Fruit fly (Drosophila melanogaster): Measurements from ENCODE around the gene smp-30.

Gene smp-30

dm6 chr3R:14721942-14722939 is 28.8 kb downstream of the smp-30 start (continued):
- peak; percentile 66 for TF ChIP-seq B-H1 (GFP tag; IDR thresholded peaks at IDR 0.05)
- no peak for TF ChIP-seq psq (GFP tag; optimal IDR thresholded peaks at IDR 0.05)
- TF ChIP-seq Tbp (GFP tag; optimal IDR thresholded peaks at IDR 0.05) = no peak
- peak; percentile 49; the same call in 1 of the 2 replicates for TF ChIP-seq toy (GFP tag; IDR thresholded peaks at IDR 0.05)
- TF ChIP-seq hkb (optimal IDR thresholded peaks at IDR 0.05) = no peak
- peak; percentile 77 for TF ChIP-seq hkb (GFP tag; IDR thresholded peaks at IDR 0.05)
- TF ChIP-seq Awh (GFP tag; IDR thresholded peaks at IDR 0.05) = no peak
- TF ChIP-seq scrt (GFP tag; optimal IDR thresholded peaks at IDR 0.05) = peak; percentile 45
- peak; percentile 29 for TF ChIP-seq Hmx (GFP tag; optimal IDR thresholded peaks at IDR 0.05)
- TF ChIP-seq CG7839 (tag; optimal IDR thresholded peaks at IDR 0.05) = peak; percentile 69
- peak; percentile 19 for TF ChIP-seq CG1792 (GFP tag; optimal IDR thresholded peaks at IDR 0.05)
- TF ChIP-seq CG14014 (GFP tag; IDR thresholded peaks at IDR 0.05) = peak; percentile 74
- TF ChIP-seq pum (GFP tag; optimal IDR thresholded peaks at IDR 0.05) = peak; percentile 64
- peak; percentile 70 for TF ChIP-seq PHDP (tag; optimal IDR thresholded peaks at IDR 0.05)
- peak; percentile 47 for TF ChIP-seq Sox100B (GFP tag; optimal IDR thresholded peaks at IDR 0.05)
- peak; percentile 63 for TF ChIP-seq Hr3 (GFP tag; optimal IDR thresholded peaks at IDR 0.05)
- peak; percentile 49 for TF ChIP-seq fu2 (GFP tag; optimal IDR thresholded peaks at IDR 0.05)
- TF ChIP-seq CG12391 (tag; optimal IDR thresholded peaks at IDR 0.05) = peak; percentile 73
- TF ChIP-seq MTF-1 (GFP tag; optimal IDR thresholded peaks at IDR 0.05; ENCODE audit: borderline replicate concordance) = peak; percentile 29
- TF ChIP-seq fd96Cb (tag; optimal IDR thresholded peaks at IDR 0.05) = peak; percentile 68
- TF ChIP-seq Kr (GFP tag; optimal IDR thresholded peaks at IDR 0.05) = no peak
- no peak for TF ChIP-seq ro (GFP tag; IDR thresholded peaks at IDR 0.05)
- TF ChIP-seq CG31365 (tag; optimal IDR thresholded peaks at IDR 0.05) = no peak
- TF ChIP-seq unpg (GFP tag; optimal IDR thresholded peaks at IDR 0.05) = peak; percentile 77
- TF ChIP-seq cg (GFP tag; optimal IDR thresholded peaks at IDR 0.05) = peak; percentile 36
- TF ChIP-seq Xbp1 (GFP tag; optimal IDR thresholded peaks at IDR 0.05) = peak; percentile 74
- TF ChIP-seq sug (tag; optimal IDR thresholded peaks at IDR 0.05) = peak; percentile 9
- TF ChIP-seq Spps (tag; optimal IDR thresholded peaks at IDR 0.05) = no peak
- peak; percentile 78 for TF ChIP-seq CG1603 (tag; optimal IDR thresholded peaks at IDR 0.05)
- TF ChIP-seq lmd (GFP tag; IDR thresholded peaks at IDR 0.05) = peak; percentile 66
- TF ChIP-seq crp (GFP tag; optimal IDR thresholded peaks at IDR 0.05) = peak in 1 of 2 experiments; percentile 24
- peak; percentile 75 for TF ChIP-seq CG30403 (GFP tag; optimal IDR thresholded peaks at IDR 0.05)
- TF ChIP-seq CG9727 (GFP tag; optimal IDR thresholded peaks at IDR 0.05) = peak; percentile 71
- TF ChIP-seq cad (GFP tag; optimal IDR thresholded peaks at IDR 0.05) = peak; percentile 51
- 0 out of 2 replicates have a peak, but pooled peaks have one; percentile 17 for TF ChIP-seq gsb (GFP tag; IDR thresholded peaks at IDR 0.05)
- TF ChIP-seq mam (GFP tag; optimal IDR thresholded peaks at IDR 0.05) = peak; percentile 58
- no peak for TF ChIP-seq ash1 (GFP tag; optimal IDR thresholded peaks at IDR 0.05)
- TF ChIP-seq CG6654 (GFP tag; optimal IDR thresholded peaks at IDR 0.05) = peak; percentile 38
- TF ChIP-seq h (optimal IDR thresholded peaks at IDR 0.05) = no peak
- TF ChIP-seq C15 (GFP tag; IDR thresholded peaks at IDR 0.05) = no peak
- TF ChIP-seq CG9609 (GFP tag; optimal IDR thresholded peaks at IDR 0.05) = peak; percentile 68
- no peak for TF ChIP-seq CG33557 (GFP tag; optimal IDR thresholded peaks at IDR 0.05)
- peak; percentile 29 for TF ChIP-seq Atf3 (GFP tag; optimal IDR thresholded peaks at IDR 0.05)
- TF ChIP-seq Asciz (GFP tag; optimal IDR thresholded peaks at IDR 0.05) = peak; percentile 62
- TF ChIP-seq CG15696 (tag; optimal IDR thresholded peaks at IDR 0.05) = no peak
- TF ChIP-seq Mrtf (GFP tag; IDR thresholded peaks at IDR 0.05) = peak; percentile 57; the same call in 2 of the 3 replicates
- peak; percentile 38 for TF ChIP-seq CG15011 (GFP tag; optimal IDR thresholded peaks at IDR 0.05)
- TF ChIP-seq dysf (GFP tag; IDR thresholded peaks at IDR 0.05) = peak; percentile 79
- peak; percentile 55 for TF ChIP-seq CG12236 (GFP tag; optimal IDR thresholded peaks at IDR 0.05)

All from whole organism, embryonic.